Worm (Caenorhabditis elegans) whole organism, young adult: ENCODE data around the gene C14C6.3.

Source experiments
- T07F8.4 ChIP-seq: sonication (generic microtip); optimal IDR thresholded peaks from 2 replicates; lab custom pipeline; 2016; ENCODE audit warnings: mild to moderate bottlenecking, missing genetic modification characterization, moderate library complexity, missing compliant biosample characterization
- Y53F4B.3 ChIP-seq: fragments of 200-800 bp; sonication (Bioruptor generic); IDR thresholded peaks from 2 replicates; pipeline ENCODE4 v1.3.6; 2022; ENCODE audit warnings: missing genetic modification reagents, missing genetic modification characterization, missing compliant biosample characterization
- Y56A3A.18 ChIP-seq: fragments of 200-800 bp; sonication (Bioruptor generic); IDR thresholded peaks from 2 replicates; pipeline ENCODE4 v1.3.6; 2022; ENCODE audit warnings: missing genetic modification reagents, missing genetic modification characterization, missing compliant biosample characterization
- ceh-100 ChIP-seq: fragments of 200-800 bp; sonication (Bioruptor generic); IDR thresholded peaks from 2 replicates; pipeline ENCODE4 v1.3.6; 2022; ENCODE audit warnings: missing genetic modification reagents, missing genetic modification characterization, missing compliant biosample characterization
- ceh-79 ChIP-seq: sonication (generic microtip); optimal IDR thresholded peaks from 2 replicates; lab custom pipeline; 2017; ENCODE audit warnings: mild to moderate bottlenecking, missing genetic modification characterization, missing compliant biosample characterization
- chd-7 ChIP-seq: sonication (generic microtip); optimal IDR thresholded peaks from 2 replicates; lab custom pipeline; 2016; ENCODE audit warnings: mild to moderate bottlenecking, missing genetic modification characterization, moderate library complexity, missing compliant biosample characterization
- repo-1 ChIP-seq: sonication (generic microtip); optimal IDR thresholded peaks from 2 replicates; lab custom pipeline; 2017; ENCODE audit warnings: mild to moderate bottlenecking, missing genetic modification characterization, missing compliant biosample characterization
- unc-62 ChIP-seq: fragments of 150-350 bp; optimal IDR thresholded peaks from 2 replicates; lab custom pipeline; 2014; ENCODE audit warnings: missing biosample characterization, missing genetic modification reagents, missing genetic modification characterization
- ztf-22 ChIP-seq: fragments of 200-800 bp; sonication (Bioruptor generic); optimal IDR thresholded peaks from 2 replicates; lab custom pipeline; 2018; ENCODE audit warnings: mild to moderate bottlenecking, missing genetic modification characterization, moderate library complexity, missing compliant biosample characterization

- TF ChIP-seq Y53F4B.3 (GFP tag; lab: Robert Waterston, UW) = no peak
- no peak for TF ChIP-seq Y56A3A.18 (GFP tag; lab: Robert Waterston, UW)
- TF ChIP-seq unc-62 (GFP tag; lab: Kevin White, UChicago) = no peak
- TF ChIP-seq ztf-22 = no peak
- no peak for TF ChIP-seq repo-1
- no peak for TF ChIP-seq ceh-79 (tag; lab: Kevin White, UChicago)
- no peak for TF ChIP-seq chd-7 (tag; lab: Kevin White, UChicago)
- TF ChIP-seq T07F8.4 (tag; lab: Kevin White, UChicago) = no peak
- TF ChIP-seq ceh-100 = no peak
Observed at ce11 chrV:568105-568504, 24.8 kb downstream of the C14C6.3 start, which contains the start of gene sri-72.
